Fruit fly (Drosophila melanogaster) whole organism, embryonic: Measurements from ENCODE around the gene CG10301.
A peak's percentile ranks its signal among the peaks of the same experiment; 100 is the strongest.

Experiments used
- Asciz ChIP-seq: fragments of 200-800 bp; sonication (Bioruptor generic); optimal IDR thresholded peaks from 2 replicates; lab custom pipeline; 2017; ENCODE audit warnings: missing biosample characterization, mild to moderate bottlenecking, missing genetic modification characterization, missing genetic modification reagents
- B-H1 ChIP-seq: fragments of 200-800 bp; sonication (Bioruptor generic); IDR thresholded peaks from 3 replicates; pipeline ENCODE4 v1.3.6; 2022; ENCODE audit warnings: missing biosample characterization, missing genetic modification characterization
- BEAF-32 ChIP-seq: fragments of 200-800 bp; sonication (Bioruptor generic); optimal IDR thresholded peaks from 3 replicates; lab custom pipeline; 2017; ENCODE audit warnings: missing biosample characterization, missing genetic modification characterization, mild to moderate bottlenecking, moderate library complexity, missing genetic modification reagents
- CG10209 ChIP-seq: fragments of 200-800 bp; sonication (Bioruptor generic); optimal IDR thresholded peaks from 3 replicates; lab custom pipeline; 2017; ENCODE audit warnings: missing biosample characterization, mild to moderate bottlenecking, missing genetic modification characterization, missing genetic modification reagents
- CG11085 ChIP-seq: fragments of 200-800 bp; sonication (Bioruptor generic); IDR thresholded peaks from 2 replicates; pipeline ENCODE4 v1.3.6; 2022; ENCODE audit warnings: missing biosample characterization, missing genetic modification characterization
- CG11504 ChIP-seq: fragments of 200-800 bp; sonication (Bioruptor generic); optimal IDR thresholded peaks from 3 replicates; lab custom pipeline; 2019; ENCODE audit warnings: missing biosample characterization, mild to moderate bottlenecking, missing genetic modification characterization, moderate library complexity
- CG13424 ChIP-seq: fragments of 200-800 bp; sonication (Bioruptor generic); optimal IDR thresholded peaks from 2 replicates; lab custom pipeline; 2019; ENCODE audit warnings: missing biosample characterization, mild to moderate bottlenecking, missing genetic modification characterization, moderate library complexity
- CG13624 ChIP-seq: fragments of 200-800 bp; sonication (Bioruptor generic); optimal IDR thresholded peaks from 2 replicates; lab custom pipeline; 2016; ENCODE audit warnings: missing biosample characterization, missing genetic modification characterization
- CG14014 ChIP-seq: fragments of 200-800 bp; sonication (Bioruptor generic); IDR thresholded peaks from 2 replicates; pipeline ENCODE4 v1.3.6; 2022; ENCODE audit warnings: missing biosample characterization, missing genetic modification characterization
- CG15011 ChIP-seq: fragments of 200-800 bp; sonication (Bioruptor generic); optimal IDR thresholded peaks from 3 replicates; lab custom pipeline; 2018; ENCODE audit warnings: missing biosample characterization, mild to moderate bottlenecking, missing genetic modification characterization
- CG15269 ChIP-seq: fragments of 200-800 bp; sonication (Bioruptor generic); optimal IDR thresholded peaks from 2 replicates; lab custom pipeline; 2018; ENCODE audit warnings: missing biosample characterization, mild to moderate bottlenecking, missing genetic modification characterization, moderate library complexity
- CG18764 ChIP-seq: fragments of 200-800 bp; sonication (Bioruptor generic); optimal IDR thresholded peaks from 3 replicates; lab custom pipeline; 2016; ENCODE audit warnings: missing biosample characterization, missing genetic modification characterization
- CG2129 ChIP-seq: fragments of 200-800 bp; sonication (Bioruptor generic); IDR thresholded peaks from 2 replicates; pipeline ENCODE4 v1.3.6; 2022; ENCODE audit warnings: missing biosample characterization, missing genetic modification characterization; ENCODE audit not compliant: partially characterized antibody
- CG30020 ChIP-seq: fragments of 200-800 bp; optimal IDR thresholded peaks from 2 replicates; lab custom pipeline; 2019; ENCODE audit warnings: missing biosample characterization, mild to moderate bottlenecking, missing genetic modification characterization, moderate library complexity
- CG30403 ChIP-seq: fragments of 200-800 bp; sonication (Bioruptor generic); optimal IDR thresholded peaks from 3 replicates; lab custom pipeline; 2016; ENCODE audit warnings: missing biosample characterization, missing genetic modification characterization
- CG30431 ChIP-seq: fragments of 200-800 bp; sonication (Bioruptor generic); optimal IDR thresholded peaks from 2 replicates; lab custom pipeline; 2017; ENCODE audit warnings: missing biosample characterization, missing genetic modification characterization
- CG3163 ChIP-seq: fragments of 200-800 bp; sonication (Bioruptor generic); optimal IDR thresholded peaks from 3 replicates; lab custom pipeline; 2016; ENCODE audit warnings: missing biosample characterization, missing genetic modification characterization
- CG32767 ChIP-seq: fragments of 200-800 bp; sonication (Bioruptor generic); IDR thresholded peaks from 2 replicates; pipeline ENCODE4 v1.3.6; 2022; ENCODE audit warnings: missing biosample characterization, missing genetic modification characterization
- CG5953 ChIP-seq: fragments of 200-800 bp; sonication (Bioruptor generic); IDR thresholded peaks from 2 replicates; pipeline ENCODE4 v1.3.6; 2022; ENCODE audit warnings: missing biosample characterization, missing genetic modification characterization
- CG6683 ChIP-seq: fragments of 200-800 bp; sonication (Bioruptor generic); optimal IDR thresholded peaks from 2 replicates; lab custom pipeline; 2017; ENCODE audit warnings: missing biosample characterization, mild to moderate bottlenecking, missing genetic modification characterization, missing genetic modification reagents
- CG6791 ChIP-seq: fragments of 200-800 bp; sonication (Bioruptor generic); IDR thresholded peaks from 3 replicates; pipeline ENCODE4 v1.3.6; 2022; ENCODE audit warnings: missing biosample characterization, missing genetic modification characterization; ENCODE audit not compliant: partially characterized antibody
- CG7963 ChIP-seq: fragments of 200-800 bp; sonication (Bioruptor generic); IDR thresholded peaks from 3 replicates; pipeline ENCODE4 v1.3.6; 2022; ENCODE audit warnings: missing biosample characterization, missing genetic modification characterization; ENCODE audit not compliant: partially characterized antibody
- CG8478 ChIP-seq: fragments of >200 bp; optimal IDR thresholded peaks from 2 replicates; lab custom pipeline; 2018
- CTCF ChIP-seq: fragments of 200-800 bp; sonication (Bioruptor generic); optimal IDR thresholded peaks from 2 replicates; lab custom pipeline; 2017; ENCODE audit warnings: missing biosample characterization, mild to moderate bottlenecking, missing genetic modification characterization, moderate library complexity
- CrebB ChIP-seq: fragments of 200-800 bp; sonication (Bioruptor generic); optimal IDR thresholded peaks from 3 replicates; lab custom pipeline; 2018; ENCODE audit warnings: missing biosample characterization, mild to moderate bottlenecking, missing genetic modification characterization
- Dip2 ChIP-seq: fragments of 200-800 bp; sonication (Bioruptor generic); IDR thresholded peaks from 2 replicates; pipeline ENCODE4 v1.3.6; 2022; ENCODE audit warnings: missing biosample characterization, missing genetic modification characterization
- GATAe ChIP-seq: fragments of 200-800 bp; sonication (Bioruptor generic); conservative IDR thresholded peaks from 2 replicates; pipeline ENCODE4 v1.3.6; 2022; ENCODE audit warnings: missing biosample characterization, missing genetic modification characterization
- HLHmδ ChIP-seq: fragments of 200-800 bp; sonication (Bioruptor generic); optimal IDR thresholded peaks from 2 replicates; lab custom pipeline; 2018; ENCODE audit warnings: missing biosample characterization, mild to moderate bottlenecking, missing genetic modification characterization, moderate library complexity
- Hr78 ChIP-seq, 2 experiments: fragments of 200-800 bp in 1 of 2; fragments of >200 bp in 1 of 2; sonication (Bioruptor generic) in 1 of 2; optimal IDR thresholded peaks; 2 replicates each; lab custom pipeline; 2017 to 2019; ENCODE audit warnings: missing biosample characterization in 2 of 2, missing genetic modification characterization in 2 of 2, mild to moderate bottlenecking in 1 of 2, moderate library complexity in 1 of 2
- Oaz ChIP-seq: fragments of 200-800 bp; sonication (Bioruptor generic); IDR thresholded peaks from 2 replicates; pipeline ENCODE4 v1.3.6; 2022; ENCODE audit warnings: missing biosample characterization, missing genetic modification characterization
- amos ChIP-seq: fragments of 200-800 bp; sonication (Bioruptor generic); IDR thresholded peaks from 2 replicates; pipeline ENCODE4 v1.3.6; 2022; ENCODE audit warnings: missing biosample characterization, missing genetic modification characterization; ENCODE audit not compliant: partially characterized antibody
- ara ChIP-seq: fragments of 200-800 bp; sonication (Bioruptor generic); IDR thresholded peaks from 2 replicates; pipeline ENCODE4 v1.3.6; 2022; ENCODE audit warnings: missing biosample characterization, missing genetic modification characterization
- ash1 ChIP-seq: fragments of 200-800 bp; sonication (Bioruptor generic); optimal IDR thresholded peaks from 2 replicates; lab custom pipeline; 2018; ENCODE audit warnings: missing biosample characterization, mild to moderate bottlenecking, missing genetic modification characterization
- ci ChIP-seq: fragments of 200-800 bp; sonication (Bioruptor generic); IDR thresholded peaks from 3 replicates; pipeline ENCODE4 v1.3.6; 2022; ENCODE audit warnings: missing biosample characterization, missing genetic modification characterization
- croc ChIP-seq: fragments of 200-800 bp; sonication (Bioruptor generic); conservative IDR thresholded peaks from 3 replicates; pipeline ENCODE4 v1.3.6; 2022; ENCODE audit warnings: missing biosample characterization, missing genetic modification characterization
- cwo ChIP-seq: fragments of 200-800 bp; sonication (Bioruptor generic); optimal IDR thresholded peaks from 3 replicates; lab custom pipeline; 2017; ENCODE audit warnings: missing biosample characterization, missing genetic modification characterization, mild to moderate bottlenecking, moderate library complexity, missing genetic modification reagents
- dimm ChIP-seq: fragments of 200-800 bp; sonication (Bioruptor generic); IDR thresholded peaks from 2 replicates; pipeline ENCODE4 v1.3.6; 2022; ENCODE audit warnings: missing biosample characterization, missing genetic modification characterization
- dmrt11E ChIP-seq: fragments of 200-800 bp; sonication (Bioruptor generic); optimal IDR thresholded peaks from 3 replicates; lab custom pipeline; 2018; ENCODE audit warnings: missing biosample characterization, mild to moderate bottlenecking, missing genetic modification characterization, moderate library complexity
- fd102C ChIP-seq: fragments of 200-800 bp; sonication (Bioruptor generic); optimal IDR thresholded peaks from 2 replicates; lab custom pipeline; 2018; ENCODE audit warnings: missing biosample characterization, mild to moderate bottlenecking, missing genetic modification characterization, moderate library complexity
- gcm2 ChIP-seq: fragments of 200-800 bp; sonication (Bioruptor generic); optimal IDR thresholded peaks from 2 replicates; lab custom pipeline; 2016; ENCODE audit warnings: missing biosample characterization, missing genetic modification characterization
- klu ChIP-seq: fragments of 200-800 bp; sonication (Bioruptor generic); IDR thresholded peaks from 2 replicates; pipeline ENCODE4 v1.3.6; 2022; ENCODE audit warnings: missing biosample characterization, missing genetic modification characterization
- mld ChIP-seq: fragments of 200-800 bp; sonication (Bioruptor generic); IDR thresholded peaks from 3 replicates; pipeline ENCODE4 v1.3.6; 2022; ENCODE audit warnings: missing biosample characterization, missing genetic modification characterization; ENCODE audit not compliant: partially characterized antibody
- nau ChIP-seq: fragments of 200-800 bp; sonication (Bioruptor generic); optimal IDR thresholded peaks from 3 replicates; lab custom pipeline; 2017; ENCODE audit warnings: missing biosample characterization, mild to moderate bottlenecking, missing genetic modification characterization, missing genetic modification reagents
- nerfin-1 ChIP-seq: fragments of 200-800 bp; sonication (Bioruptor generic); optimal IDR thresholded peaks from 3 replicates; lab custom pipeline; 2019; ENCODE audit warnings: missing biosample characterization, mild to moderate bottlenecking, missing genetic modification characterization, moderate library complexity
- nom ChIP-seq: fragments of 200-800 bp; sonication (Bioruptor generic); optimal IDR thresholded peaks from 2 replicates; lab custom pipeline; 2017; ENCODE audit warnings: missing biosample characterization, missing genetic modification characterization, mild to moderate bottlenecking, moderate library complexity, missing genetic modification reagents
- phol ChIP-seq: fragments of 200-800 bp; sonication (Bioruptor generic); optimal IDR thresholded peaks from 3 replicates; lab custom pipeline; 2018; ENCODE audit warnings: missing biosample characterization, mild to moderate bottlenecking, missing genetic modification characterization, moderate library complexity
- stwl ChIP-seq: fragments of 200-800 bp; sonication (Bioruptor generic); optimal IDR thresholded peaks from 3 replicates; lab custom pipeline; 2018; ENCODE audit warnings: missing biosample characterization, mild to moderate bottlenecking, missing genetic modification characterization, moderate library complexity
- toy ChIP-seq: fragments of 200-800 bp; sonication (Bioruptor generic); IDR thresholded peaks from 2 replicates; pipeline ENCODE4 v1.3.6; 2022; ENCODE audit warnings: missing biosample characterization, missing genetic modification characterization
- trem ChIP-seq: fragments of 200-800 bp; optimal IDR thresholded peaks from 3 replicates; lab custom pipeline; 2019; ENCODE audit warnings: missing biosample characterization, mild to moderate bottlenecking, missing genetic modification characterization, moderate library complexity

CG10301 gene

DNA sequence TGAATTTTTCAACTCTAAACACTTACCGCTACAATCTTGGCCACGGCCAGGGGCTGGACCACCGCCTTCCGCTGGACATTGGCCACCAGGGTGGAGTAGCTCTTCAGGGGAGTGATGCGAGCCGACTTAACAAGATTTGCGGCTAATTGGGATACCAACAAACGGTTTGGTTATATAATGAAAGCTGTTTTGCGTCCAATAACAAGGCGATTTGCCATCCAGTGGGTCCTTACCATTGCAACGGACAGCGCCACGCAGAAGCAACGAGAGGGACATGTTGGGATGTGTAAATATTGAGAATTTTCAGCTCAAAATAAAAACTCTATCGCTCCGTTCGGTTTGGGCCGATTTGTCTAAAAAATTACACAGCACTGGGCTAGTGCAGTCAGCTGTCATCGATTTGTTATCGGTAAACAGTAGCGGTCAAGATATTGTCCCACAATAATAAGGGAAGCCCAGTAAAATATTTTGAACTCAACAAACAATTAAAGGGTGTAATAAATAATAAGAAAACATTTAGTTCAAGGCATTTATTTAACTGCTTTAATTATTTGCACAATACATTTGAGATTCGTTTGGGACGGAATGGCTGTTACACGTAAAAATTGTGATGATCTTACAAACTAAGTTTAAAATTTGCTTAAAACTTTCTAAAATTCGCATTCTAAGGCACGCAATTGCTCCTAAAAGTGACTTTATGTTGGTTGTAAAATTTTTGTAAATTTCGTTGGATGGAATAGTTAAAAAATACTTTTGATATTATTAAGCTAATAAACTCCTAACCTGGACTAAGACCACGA lies 50.5 kb downstream of the CG10301 start, which contains the start of gene SdhD:
SdhD (minus strand) TSS at position 382 of the 800 bp plus-strand sequence.
- TF ChIP-seq nerfin-1 = no peak
- no peak for TF ChIP-seq CG30431 (GFP tag; lab: Kevin White, UChicago)
- peak; percentile 27 for TF ChIP-seq CG15269 (tag; lab: Kevin White, UChicago)
- no peak for TF ChIP-seq nom (GFP tag; lab: Kevin White, UChicago)
- no peak for TF ChIP-seq klu (GFP tag; lab: Robert Waterston, UW)
- no peak for TF ChIP-seq Asciz (GFP tag; lab: Kevin White, UChicago)
- no peak for TF ChIP-seq CG6683 (GFP tag; lab: Kevin White, UChicago)
- TF ChIP-seq CG7963 = 0 out of 3 replicates have a peak, but pooled peaks have one; percentile 54
- no peak for TF ChIP-seq CG18764 (GFP tag; lab: Kevin White, UChicago)
- TF ChIP-seq gcm2 = no peak
- TF ChIP-seq trem (tag; lab: Kevin White, UChicago) = peak; percentile 36
- no peak for TF ChIP-seq fd102C
- no peak for TF ChIP-seq CG10209 (GFP tag; lab: Kevin White, UChicago)
- no peak for TF ChIP-seq phol
- no peak for TF ChIP-seq HLHmδ (GFP tag; lab: Kevin White, UChicago)
- TF ChIP-seq CG8478 (lab: Kevin White, UChicago) = no peak
- peak; percentile 50; the same call in 1 of the 3 replicates for TF ChIP-seq ci (GFP tag; lab: Robert Waterston, UW)
- TF ChIP-seq GATAe = no peak
- peak; percentile 20 for TF ChIP-seq CG30020
- TF ChIP-seq CG14014 = peak; percentile 7; the same call in 1 of the 2 replicates
- TF ChIP-seq BEAF-32 = peak; percentile 48
- TF ChIP-seq CG6791 (GFP tag; lab: Robert Waterston, UW) = 0 out of 3 replicates have a peak, but pooled peaks have one; percentile 28
- no peak for TF ChIP-seq Dip2 (GFP tag; lab: Robert Waterston, UW)
- TF ChIP-seq CG13424 (tag; lab: Kevin White, UChicago) = no peak
- peak; percentile 58; the same call in 1 of the 2 replicates for TF ChIP-seq amos (GFP tag; lab: Robert Waterston, UW)
- TF ChIP-seq CG30403 (GFP tag; lab: Kevin White, UChicago) = peak; percentile 19
- TF ChIP-seq cwo = no peak
- TF ChIP-seq ash1 = no peak
- peak; percentile 91 for TF ChIP-seq stwl (tag; lab: Kevin White, UChicago)
- TF ChIP-seq B-H1 (GFP tag; lab: Robert Waterston, UW) = no peak
- no peak for TF ChIP-seq Oaz (GFP tag; lab: Robert Waterston, UW)
- no peak for TF ChIP-seq CTCF (GFP tag; lab: Kevin White, UChicago)
- peak; percentile 15 for TF ChIP-seq CG13624 (GFP tag; lab: Kevin White, UChicago)
- no peak for TF ChIP-seq CG2129
- no peak for TF ChIP-seq CG32767 (GFP tag; lab: Robert Waterston, UW)
- no peak for TF ChIP-seq CG15011 (GFP tag; lab: Kevin White, UChicago)
- no peak for TF ChIP-seq CG11504
- TF ChIP-seq nau (GFP tag; lab: Kevin White, UChicago) = no peak
- TF ChIP-seq dimm (GFP tag; lab: Robert Waterston, UW) = no peak
- 0 out of 2 replicates have a peak, but pooled peaks have one; percentile 42 for TF ChIP-seq ara (GFP tag; lab: Robert Waterston, UW)
- TF ChIP-seq croc (GFP tag; lab: Robert Waterston, UW) = no peak
- no peak for TF ChIP-seq CG11085 (GFP tag; lab: Robert Waterston, UW)
- TF ChIP-seq dmrt11E (tag; lab: Kevin White, UChicago) = no peak
- no peak for TF ChIP-seq CG5953
- TF ChIP-seq Hr78 (GFP tag; optimal IDR thresholded peaks at IDR 0.05; lab: Kevin White, UChicago) = no peak
- TF ChIP-seq CrebB (tag; lab: Kevin White, UChicago) = no peak
- no peak for TF ChIP-seq toy (GFP tag; lab: Robert Waterston, UW)
- TF ChIP-seq mld (GFP tag; lab: Robert Waterston, UW) = no peak
- no peak for TF ChIP-seq CG3163 (GFP tag; lab: Kevin White, UChicago)
